Fruit fly (Drosophila melanogaster) whole organism, wandering third instar larva: Measurements from ENCODE around the gene CG42709.

Experiments used
- Abd-B ChIP-seq: fragments of >200 bp; optimal IDR thresholded peaks from 2 replicates; lab custom pipeline; 2017; ENCODE audit warnings: missing biosample characterization, missing genetic modification characterization
- CG32264 ChIP-seq: fragments of 200-800 bp; sonication (Bioruptor generic); optimal IDR thresholded peaks from 2 replicates; lab custom pipeline; 2016; ENCODE audit warnings: missing biosample characterization, missing genetic modification characterization
- CG9705 ChIP-seq: fragments of 200-800 bp; sonication (Bioruptor generic); optimal IDR thresholded peaks from 2 replicates; lab custom pipeline; 2018; ENCODE audit warnings: missing biosample characterization, mild to moderate bottlenecking, missing genetic modification characterization
- CrebA ChIP-seq: fragments of 200-800 bp; sonication (Bioruptor generic); optimal IDR thresholded peaks from 2 replicates; lab custom pipeline; 2016; ENCODE audit warnings: missing biosample characterization, mild to moderate bottlenecking, missing genetic modification characterization, borderline replicate concordance
- Dfd ChIP-seq: fragments of >200 bp; optimal IDR thresholded peaks from 2 replicates; lab custom pipeline; 2017; ENCODE audit warnings: missing biosample characterization, missing genetic modification characterization
- Dif ChIP-seq: fragments of 200-275, 200-300 bp; sonication (Bioruptor generic); optimal IDR thresholded peaks from 2 replicates; lab custom pipeline; 2018; ENCODE audit warnings: missing biosample characterization, missing genetic modification characterization; ENCODE audit not compliant: partially characterized antibody
- GATAd ChIP-seq: sonication (Bioruptor generic); optimal IDR thresholded peaks from 2 replicates; lab custom pipeline; 2016; ENCODE audit warnings: missing biosample characterization, missing genetic modification characterization
- HLH106 ChIP-seq: fragments of 200-800 bp; optimal IDR thresholded peaks from 3 replicates; lab custom pipeline; 2019; ENCODE audit warnings: missing biosample characterization, mild to moderate bottlenecking, missing genetic modification characterization, moderate library complexity
- Hnf4 ChIP-seq: fragments of 200-800 bp; sonication (Bioruptor generic); optimal IDR thresholded peaks from 2 replicates; lab custom pipeline; 2016; ENCODE audit warnings: missing biosample characterization, mild to moderate bottlenecking, missing genetic modification characterization
- Hr78 ChIP-seq: fragments of >200 bp; optimal IDR thresholded peaks from 2 replicates; lab custom pipeline; 2017; ENCODE audit warnings: missing biosample characterization, missing genetic modification characterization
- Hr83 ChIP-seq: fragments of 200-300 bp; sonication (Bioruptor generic); optimal IDR thresholded peaks from 2 replicates; lab custom pipeline; 2016; ENCODE audit warnings: missing biosample characterization, mild to moderate bottlenecking, missing genetic modification characterization, moderate library complexity; ENCODE audit not compliant: poor library complexity, severe bottlenecking
- Jra ChIP-seq: sonication (Bioruptor generic); optimal IDR thresholded peaks from 2 replicates; lab custom pipeline; 2016; ENCODE audit warnings: missing biosample characterization, missing genetic modification characterization
- Mio ChIP-seq: sonication (Bioruptor generic); optimal IDR thresholded peaks from 2 replicates; lab custom pipeline; 2016; ENCODE audit warnings: missing biosample characterization, missing genetic modification characterization
- Myc ChIP-seq: fragments of >200 bp; optimal IDR thresholded peaks from 2 replicates; lab custom pipeline; 2017
- N ChIP-seq: fragments of >200 bp; optimal IDR thresholded peaks from 2 replicates; lab custom pipeline; 2018; ENCODE audit warnings: missing biosample characterization, missing external identifiers, missing genetic modification characterization
- OdsH ChIP-seq: fragments of 200-800 bp; sonication (Bioruptor generic); optimal IDR thresholded peaks from 2 replicates; lab custom pipeline; 2016; ENCODE audit warnings: missing biosample characterization, mild to moderate bottlenecking, missing genetic modification characterization
- Rel ChIP-seq, 2 experiments: fragments of 200-800 bp; sonication (Bioruptor generic) in 1 of 2; optimal IDR thresholded peaks; 2 replicates in 1 of 2; 3 replicates in 1 of 2; lab custom pipeline; 2016 to 2019; ENCODE audit warnings: mild to moderate bottlenecking in 2 of 2, missing biosample characterization in 2 of 2, missing genetic modification characterization in 2 of 2, moderate library complexity in 1 of 2
- Sp1 ChIP-seq: fragments of 200-800 bp; sonication (Bioruptor generic); optimal IDR thresholded peaks from 3 replicates; lab custom pipeline; 2019; ENCODE audit warnings: missing biosample characterization, mild to moderate bottlenecking, missing genetic modification characterization, moderate library complexity
- Vsx2 ChIP-seq: fragments of 200-300, 225-300 bp; sonication (Bioruptor generic); optimal IDR thresholded peaks from 2 replicates; lab custom pipeline; 2018; ENCODE audit warnings: missing biosample characterization, missing genetic modification characterization; ENCODE audit not compliant: partially characterized antibody
- br ChIP-seq: fragments of 200-800 bp; sonication (Bioruptor generic); optimal IDR thresholded peaks from 2 replicates; lab custom pipeline; 2016; ENCODE audit warnings: missing biosample characterization, missing genetic modification characterization
- brk ChIP-seq: fragments of 200-800 bp; sonication (Bioruptor generic); optimal IDR thresholded peaks from 2 replicates; lab custom pipeline; 2016; ENCODE audit warnings: missing biosample characterization, mild to moderate bottlenecking, missing genetic modification characterization
- dl ChIP-seq, 2 experiments: fragments of 175-275, 200-275 bp in 1 of 2; fragments of 200-275 bp in 1 of 2; sonication (Bioruptor generic); optimal IDR thresholded peaks; lab custom pipeline; 2018; ENCODE audit warnings: mild to moderate bottlenecking in 2 of 2, missing biosample characterization in 2 of 2, missing genetic modification characterization in 2 of 2, moderate library complexity in 2 of 2; ENCODE audit not compliant: partially characterized antibody in 2 of 2, insufficient read depth in 1 of 2
- dmrt93B ChIP-seq: fragments of 200-800 bp; sonication (Bioruptor generic); optimal IDR thresholded peaks from 2 replicates; lab custom pipeline; 2018; ENCODE audit warnings: missing biosample characterization, mild to moderate bottlenecking, missing genetic modification characterization
- dsf ChIP-seq: sonication (Bioruptor generic); optimal IDR thresholded peaks from 2 replicates; lab custom pipeline; 2016; ENCODE audit warnings: missing biosample characterization, missing genetic modification characterization, borderline replicate concordance
- ey ChIP-seq: fragments of 200-800 bp; sonication (Bioruptor generic); optimal IDR thresholded peaks from 2 replicates; lab custom pipeline; 2016; ENCODE audit warnings: missing biosample characterization, missing genetic modification characterization
- foxo ChIP-seq, 2 experiments: fragments of 200-800 bp; sonication (Bioruptor generic); optimal IDR thresholded peaks; 2 replicates in 1 of 2; 3 replicates in 1 of 2; lab custom pipeline; 2016 to 2017; ENCODE audit warnings: missing biosample characterization in 2 of 2, missing genetic modification characterization in 2 of 2
- fru ChIP-seq: fragments of 200-800 bp; sonication (Bioruptor generic); optimal IDR thresholded peaks from 3 replicates; lab custom pipeline; 2016; ENCODE audit warnings: missing biosample characterization, mild to moderate bottlenecking, missing genetic modification characterization
- h ChIP-seq: fragments of 200-800 bp; sonication (Bioruptor generic); optimal IDR thresholded peaks from 3 replicates; lab custom pipeline; 2016; ENCODE audit warnings: missing biosample characterization, mild to moderate bottlenecking, missing genetic modification characterization
- jim ChIP-seq: fragments of 175-275, 200-325 bp; sonication (Bioruptor generic); optimal IDR thresholded peaks from 2 replicates; lab custom pipeline; 2016; ENCODE audit warnings: missing biosample characterization, mild to moderate bottlenecking, missing genetic modification characterization
- lola ChIP-seq: fragments of >200 bp; optimal IDR thresholded peaks from 2 replicates; lab custom pipeline; 2017; ENCODE audit warnings: missing biosample characterization, missing genetic modification characterization
- pan ChIP-seq: fragments of >200 bp; optimal IDR thresholded peaks from 2 replicates; lab custom pipeline; 2017
- psq ChIP-seq: fragments of 200-800 bp; sonication (Bioruptor generic); optimal IDR thresholded peaks from 3 replicates; lab custom pipeline; 2017; ENCODE audit warnings: missing biosample characterization, mild to moderate bottlenecking, missing genetic modification characterization, moderate library complexity
- rgr ChIP-seq: fragments of 200-800 bp; sonication (Bioruptor generic); optimal IDR thresholded peaks from 3 replicates; lab custom pipeline; 2016; ENCODE audit warnings: missing biosample characterization, mild to moderate bottlenecking, missing genetic modification characterization
- sage ChIP-seq: fragments of 200-800 bp; sonication (Bioruptor generic); optimal IDR thresholded peaks from 2 replicates; lab custom pipeline; 2016; ENCODE audit warnings: missing biosample characterization, mild to moderate bottlenecking, missing genetic modification characterization
- sv ChIP-seq: fragments of 200-800 bp; sonication (Bioruptor generic); optimal IDR thresholded peaks from 3 replicates; lab custom pipeline; 2016; ENCODE audit warnings: missing biosample characterization, missing genetic modification characterization
- tai ChIP-seq: sonication (Bioruptor generic); optimal IDR thresholded peaks from 2 replicates; lab custom pipeline; 2016; ENCODE audit warnings: missing biosample characterization, missing genetic modification characterization
- usp ChIP-seq: fragments of >200 bp; optimal IDR thresholded peaks from 2 replicates; lab custom pipeline; 2017; ENCODE audit warnings: missing biosample characterization, missing genetic modification characterization
- woc ChIP-seq: sonication (Bioruptor generic); optimal IDR thresholded peaks from 2 replicates; lab custom pipeline; 2016; ENCODE audit warnings: missing biosample characterization, mild to moderate bottlenecking, missing genetic modification characterization

The CG42709 gene

dm6 chr3L:12843056-12843799 lies 53.2 kb downstream of the CG42709 start, which contains the start of gene nebu:
Gene nebu (minus strand): TSS chr3L:12843106.
- TF ChIP-seq HLH106 (peak; percentile 98), Mio (GFP tag; lab: Kevin White, UChicago) (peak; percentile 91), CG32264 (GFP tag; lab: Kevin White, UChicago) (peak; percentile 98), OdsH (peak; percentile 99), CG9705 (GFP tag; lab: Kevin White, UChicago) (peak; percentile 91), sv (peak; percentile 98), rgr (GFP tag; lab: Kevin White, UChicago) (peak; percentile 99), usp (no peak), Myc (lab: Kevin White, UChicago) (no peak), Sp1 (GFP tag; lab: Kevin White, UChicago) (peak; percentile 97), woc (GFP tag; lab: Kevin White, UChicago) (peak; percentile 96), Jra (peak; percentile 97), Hr83 (GFP tag; lab: Kevin White, UChicago) (peak; percentile 74), Hnf4 (GFP tag; lab: Kevin White, UChicago) (peak; percentile 99), br (GFP tag; lab: Kevin White, UChicago) (peak; percentile 99), Dif (GFP tag; lab: Kevin White, UChicago) (no peak), psq (GFP tag; lab: Kevin White, UChicago) (peak; percentile 97), foxo (GFP tag; optimal IDR thresholded peaks at IDR 0.05; lab: Kevin White, UChicago) (peak; percentile 96 to 99), dl (GFP tag; optimal IDR thresholded peaks at IDR 0.05; lab: Kevin White, UChicago; ENCODE audit: insufficient read depth in 1 of 2, partially characterized antibody in 2 of 2) (no peak), ey (GFP tag; lab: Kevin White, UChicago) (peak; percentile 99), N (GFP tag; lab: Kevin White, UChicago) (no peak), h (GFP tag; lab: Kevin White, UChicago) (peak; percentile 99), Vsx2 (GFP tag; lab: Kevin White, UChicago) (no peak), brk (GFP tag; lab: Kevin White, UChicago) (peak; percentile 98), dmrt93B (GFP tag; lab: Kevin White, UChicago) (peak; percentile 97), Dfd (no peak), pan (lab: Kevin White, UChicago) (no peak), Hr78 (no peak), jim (GFP tag; lab: Kevin White, UChicago) (peak; percentile 46), tai (peak; percentile 95), fru (peak; percentile 99), GATAd (GFP tag; lab: Kevin White, UChicago) (peak; percentile 88), dsf (peak; percentile 89), CrebA (GFP tag; lab: Kevin White, UChicago) (peak; percentile 87), Abd-B (no peak), Rel (GFP tag; optimal IDR thresholded peaks at IDR 0.05; lab: Kevin White, UChicago) (peak; percentile 96), Rel (tag; optimal IDR thresholded peaks at IDR 0.05; lab: Kevin White, UChicago) (peak; percentile 87), lola (no peak), sage (GFP tag; lab: Kevin White, UChicago) (peak; percentile 95)
